Worm (Caenorhabditis elegans) whole organism, midembryonic: Measurements from ENCODE around the gene plx-2.

Experiments used
- T22C8.4 ChIP-seq: fragments of 200-800 bp; sonication (Bioruptor generic); IDR thresholded peaks from 2 replicates; pipeline ENCODE4 v1.3.6; 2022; ENCODE audit warnings: missing genetic modification characterization, missing compliant biosample characterization
- cog-1 ChIP-seq: sonication (generic microtip); optimal IDR thresholded peaks from 2 replicates; lab custom pipeline; 2016; ENCODE audit warnings: missing genetic modification characterization, missing compliant biosample characterization
- flt-1 ChIP-seq: fragments of 200-800 bp; sonication (Bioruptor generic); IDR thresholded peaks from 2 replicates; pipeline ENCODE4 v1.3.6; 2022; ENCODE audit warnings: missing genetic modification characterization, missing compliant biosample characterization
- med-1 ChIP-seq: sonication (generic microtip); optimal IDR thresholded peaks from 2 replicates; lab custom pipeline; 2017; ENCODE audit warnings: missing genetic modification characterization, mild to moderate bottlenecking, missing compliant biosample characterization, antibody characterized with exemption, missing genetic modification reagents; ENCODE audit not compliant: insufficient read depth
- ref-1 ChIP-seq: fragments of 200-800 bp; sonication (Bioruptor generic); conservative IDR thresholded peaks from 2 replicates; pipeline ENCODE4 v1.3.6; 2022; ENCODE audit warnings: missing genetic modification reagents, missing genetic modification characterization, missing compliant biosample characterization
- ztf-23 ChIP-seq: fragments of 200-800 bp; sonication (Bioruptor generic); IDR thresholded peaks from 2 replicates; pipeline ENCODE4 v1.3.6; 2022; ENCODE audit warnings: missing genetic modification reagents, missing genetic modification characterization, missing compliant biosample characterization

DNA sequence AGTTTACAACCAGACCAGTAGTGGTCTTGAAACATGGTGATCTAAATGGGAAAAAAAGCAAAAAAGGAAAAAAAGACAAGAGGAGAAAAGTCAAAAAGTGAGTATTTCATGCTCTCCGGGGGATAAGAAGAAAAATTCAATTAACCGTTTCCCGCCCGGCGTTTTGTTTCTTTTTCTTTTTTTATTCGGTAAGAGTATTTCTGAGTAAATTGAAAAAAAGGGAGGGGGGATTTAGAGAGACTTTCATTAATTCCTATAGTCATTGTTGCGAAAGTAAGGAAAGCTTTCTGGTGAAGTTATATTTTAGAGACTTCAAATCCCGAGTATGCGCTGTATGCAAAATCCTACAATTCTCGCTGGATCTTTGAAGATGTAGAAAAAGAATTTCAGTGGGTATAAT is 3.0 kb upstream of the plx-2 start:
- TF ChIP-seq ref-1 (GFP tag; lab: Robert Waterston, UW) (no peak), med-1 (GFP tag; lab: Kevin White, UChicago) (no peak), cog-1 (tag; lab: Kevin White, UChicago) (no peak), T22C8.4 (GFP tag; lab: Robert Waterston, UW) (no peak), flt-1 (GFP tag; lab: Robert Waterston, UW) (no peak), ztf-23 (GFP tag; lab: Robert Waterston, UW) (no peak)
